Fruit fly (Drosophila melanogaster): ENCODE results near the gene Pde6.

dm6 chr3R:14496385-14496784, 61.7 kb downstream of the Pde6 start:
- no peak for TF ChIP-seq Clk (GFP tag; optimal IDR thresholded peaks at IDR 0.05)
- no peak for TF ChIP-seq CG7101 (tag; optimal IDR thresholded peaks at IDR 0.05)
- TF ChIP-seq Crg-1 (GFP tag; optimal IDR thresholded peaks at IDR 0.05): no peak
- TF ChIP-seq CG1620 (GFP tag; optimal IDR thresholded peaks at IDR 0.05): no peak
- no peak for TF ChIP-seq CG14711 (tag; optimal IDR thresholded peaks at IDR 0.05)
- no peak for TF ChIP-seq bab1 (GFP tag; optimal IDR thresholded peaks at IDR 0.05)
- no peak for TF ChIP-seq CG12768 (GFP tag; optimal IDR thresholded peaks at IDR 0.05)
- no peak for TF ChIP-seq CG5204 (GFP tag; optimal IDR thresholded peaks at IDR 0.05)
- no peak for TF ChIP-seq cic (GFP tag; optimal IDR thresholded peaks at IDR 0.05)
- TF ChIP-seq Mnt (GFP tag; optimal IDR thresholded peaks at IDR 0.05): no peak
- no peak for TF ChIP-seq Hr96 (GFP tag; optimal IDR thresholded peaks at IDR 0.05)
